Fruit fly (Drosophila melanogaster) whole organism, prepupa: Measurements from ENCODE around the gene CG31741.

ENCODE experiments used
- CG10669 ChIP-seq: fragments of 200-800 bp; sonication (Bioruptor generic); optimal IDR thresholded peaks from 3 replicates; lab custom pipeline; 2018; ENCODE audit warnings: missing biosample characterization, mild to moderate bottlenecking, missing genetic modification characterization, moderate library complexity
- CG6854 ChIP-seq: fragments of 200-800 bp; sonication (Bioruptor generic); optimal IDR thresholded peaks from 2 replicates; lab custom pipeline; 2017; ENCODE audit warnings: missing biosample characterization, mild to moderate bottlenecking, missing genetic modification characterization
- Ets21C ChIP-seq: fragments of 200-800 bp; sonication (Bioruptor generic); optimal IDR thresholded peaks from 3 replicates; lab custom pipeline; 2016; ENCODE audit warnings: missing biosample characterization, missing genetic modification characterization
- Gug ChIP-seq: fragments of 200-800 bp; sonication (Bioruptor generic); IDR thresholded peaks from 2 replicates; pipeline ENCODE4 v1.3.6; 2022; ENCODE audit warnings: missing biosample characterization, missing genetic modification characterization
- OdsH ChIP-seq: fragments of 200-800 bp; sonication (Bioruptor generic); optimal IDR thresholded peaks from 3 replicates; lab custom pipeline; 2016; ENCODE audit warnings: missing biosample characterization, missing genetic modification characterization
- Sox102F ChIP-seq: fragments of 200-800 bp; sonication (Bioruptor generic); optimal IDR thresholded peaks from 2 replicates; lab custom pipeline; 2016; ENCODE audit warnings: missing biosample characterization, mild to moderate bottlenecking, missing genetic modification characterization
- fd59A ChIP-seq: fragments of 200-800 bp; sonication (Bioruptor generic); optimal IDR thresholded peaks from 2 replicates; lab custom pipeline; 2017; ENCODE audit warnings: missing biosample characterization, mild to moderate bottlenecking, missing genetic modification characterization, missing genetic modification reagents
- fkh ChIP-seq: fragments of 200-800 bp; sonication (Bioruptor generic); optimal IDR thresholded peaks from 3 replicates; lab custom pipeline; 2017; ENCODE audit warnings: missing biosample characterization, mild to moderate bottlenecking, missing genetic modification characterization, moderate library complexity
- ss ChIP-seq, 2 experiments: fragments of 200-800 bp; sonication (Bioruptor generic); optimal IDR thresholded peaks; 2 replicates in 1 of 2; 3 replicates in 1 of 2; lab custom pipeline; 2017 to 2018; ENCODE audit warnings: mild to moderate bottlenecking in 2 of 2, missing biosample characterization in 2 of 2, missing genetic modification characterization in 2 of 2, moderate library complexity in 1 of 2

DNA sequence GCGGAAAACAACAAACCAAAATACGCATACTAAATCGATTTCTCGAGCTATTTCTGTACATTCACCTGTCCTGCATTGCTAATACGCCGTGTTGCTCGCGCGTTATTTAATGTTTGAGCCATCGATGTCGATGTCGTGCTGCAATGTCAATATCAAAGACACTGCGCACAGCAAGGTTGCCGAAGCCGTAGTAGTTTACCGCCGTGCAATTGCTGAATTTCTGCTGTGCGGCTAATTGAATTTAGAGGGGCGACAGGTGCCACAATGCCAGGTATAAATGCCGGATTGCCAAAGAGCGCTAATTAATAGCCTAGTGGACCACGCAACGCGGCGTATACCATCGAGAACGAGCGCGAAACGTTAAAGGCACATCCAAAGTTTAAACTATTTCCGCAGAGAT is 6.1 kb upstream of the CG31741 start, which contains the start of gene Arr1:
- TF ChIP-seq Sox102F (GFP tag; lab: Kevin White, UChicago): no peak
- TF ChIP-seq CG6854 (GFP tag; lab: Kevin White, UChicago): no peak
- no peak for TF ChIP-seq Gug (GFP tag; lab: Robert Waterston, UW)
- no peak for TF ChIP-seq CG10669
- TF ChIP-seq ss (GFP tag; optimal IDR thresholded peaks at IDR 0.05; lab: Kevin White, UChicago): no peak
- TF ChIP-seq OdsH (GFP tag; lab: Kevin White, UChicago): no peak
- no peak for TF ChIP-seq fkh
- TF ChIP-seq fd59A: no peak
- no peak for TF ChIP-seq Ets21C (GFP tag; lab: Kevin White, UChicago)
